Worm (Caenorhabditis elegans) whole organism, L3 larva: Measurements from ENCODE around the gene try-9.

Experiments used
- R02D3.7 ChIP-seq: fragments of 150-350 bp; optimal IDR thresholded peaks from 2 replicates; lab custom pipeline; 2014; ENCODE audit warnings: missing biosample characterization, missing genetic modification characterization
- ZK546.5 ChIP-seq: sonication (generic microtip); optimal IDR thresholded peaks from 2 replicates; lab custom pipeline; 2017; ENCODE audit warnings: missing biosample characterization, missing genetic modification characterization
- aly-2 ChIP-seq: fragments of 150-350 bp; optimal IDR thresholded peaks from 2 replicates; lab custom pipeline; 2014; ENCODE audit warnings: missing biosample characterization, missing genetic modification characterization
- ama-1 ChIP-seq: fragments of 150-350 bp; optimal IDR thresholded peaks from 2 replicates; lab custom pipeline; 2018
- ceh-16 ChIP-seq: sonication (generic microtip); optimal IDR thresholded peaks from 2 replicates; lab custom pipeline; 2017; ENCODE audit warnings: missing biosample characterization, missing genetic modification characterization
- daf-12 ChIP-seq: fragments of 150-350 bp; optimal IDR thresholded peaks from 2 replicates; lab custom pipeline; 2014; ENCODE audit warnings: missing biosample characterization, missing genetic modification reagents, missing genetic modification characterization
- egl-27 ChIP-seq: sonication (generic microtip); optimal IDR thresholded peaks from 4 replicates; lab custom pipeline; 2017; ENCODE audit warnings: missing biosample characterization, missing genetic modification reagents, missing genetic modification characterization
- elt-1 ChIP-seq: fragments of 150-350 bp; optimal IDR thresholded peaks from 2 replicates; lab custom pipeline; 2014; ENCODE audit warnings: missing biosample characterization, missing genetic modification characterization
- elt-2 ChIP-seq: sonication (generic microtip); optimal IDR thresholded peaks from 2 replicates; lab custom pipeline; 2016; ENCODE audit warnings: missing genetic modification reagents, mild to moderate bottlenecking, missing genetic modification characterization, missing compliant biosample characterization
- elt-3 ChIP-seq, 3 experiments: fragments of 150-350 bp in 1 of 3; sonication (generic microtip) in 2 of 3; optimal IDR thresholded peaks; 2 replicates in 2 of 3; 4 replicates in 1 of 3; lab custom pipeline; 2014 to 2017; ENCODE audit warnings: missing biosample characterization in 3 of 3, missing genetic modification characterization in 3 of 3
- eor-1 ChIP-seq, 2 experiments: fragments of 150-350 bp; optimal IDR thresholded peaks; 2 replicates each; lab custom pipeline; 2014 to 2018; ENCODE audit warnings: missing biosample characterization in 2 of 2, missing genetic modification characterization in 2 of 2
- fkh-10 ChIP-seq: sonication (generic microtip); optimal IDR thresholded peaks from 2 replicates; lab custom pipeline; 2017; ENCODE audit warnings: missing biosample characterization, missing genetic modification reagents, missing genetic modification characterization
- hmg-11 ChIP-seq: sonication (generic microtip); optimal IDR thresholded peaks from 2 replicates; lab custom pipeline; 2016; ENCODE audit warnings: missing genetic modification characterization, missing compliant biosample characterization
- lin-15B ChIP-seq: fragments of 150-350 bp; optimal IDR thresholded peaks from 2 replicates; lab custom pipeline; 2014; ENCODE audit warnings: missing biosample characterization, missing genetic modification characterization
- lin-39 ChIP-seq: fragments of 150-350 bp; optimal IDR thresholded peaks from 2 replicates; lab custom pipeline; 2018; ENCODE audit warnings: missing biosample characterization, missing genetic modification reagents, missing genetic modification characterization
- lsy-12 ChIP-seq: sonication (generic microtip); optimal IDR thresholded peaks from 2 replicates; lab custom pipeline; 2016; ENCODE audit warnings: mild to moderate bottlenecking, missing genetic modification characterization, missing compliant biosample characterization
- mdl-1 ChIP-seq: fragments of 150-350 bp; optimal IDR thresholded peaks from 2 replicates; lab custom pipeline; 2014; ENCODE audit warnings: missing biosample characterization, missing genetic modification characterization
- nfya-1 ChIP-seq: sonication (generic microtip); optimal IDR thresholded peaks from 2 replicates; lab custom pipeline; 2017; ENCODE audit warnings: missing genetic modification characterization, mild to moderate bottlenecking, missing compliant biosample characterization, antibody characterized with exemption, moderate library complexity; ENCODE audit not compliant: insufficient read depth
- nhr-11 ChIP-seq: fragments of 150-350 bp; optimal IDR thresholded peaks from 2 replicates; lab custom pipeline; 2014; ENCODE audit warnings: missing biosample characterization, missing genetic modification characterization
- nhr-12 ChIP-seq: fragments of 150-350 bp; optimal IDR thresholded peaks from 2 replicates; lab custom pipeline; 2014; ENCODE audit warnings: missing biosample characterization, missing genetic modification characterization
- nhr-23 ChIP-seq: fragments of 150-350 bp; optimal IDR thresholded peaks from 2 replicates; lab custom pipeline; 2014; ENCODE audit warnings: missing biosample characterization, missing genetic modification reagents, missing genetic modification characterization
- nhr-237 ChIP-seq: fragments of 150-350 bp; optimal IDR thresholded peaks from 2 replicates; lab custom pipeline; 2014; ENCODE audit warnings: missing biosample characterization, missing genetic modification characterization
- nhr-25 ChIP-seq: sonication (generic microtip); optimal IDR thresholded peaks from 2 replicates; lab custom pipeline; 2017; ENCODE audit warnings: missing biosample characterization, missing genetic modification characterization
- nhr-43 ChIP-seq: sonication (generic microtip); optimal IDR thresholded peaks from 2 replicates; lab custom pipeline; 2016; ENCODE audit warnings: mild to moderate bottlenecking, missing genetic modification characterization, missing compliant biosample characterization; ENCODE audit not compliant: poor library complexity, severe bottlenecking
- nhr-67 ChIP-seq: fragments of 150-350 bp; optimal IDR thresholded peaks from 2 replicates; lab custom pipeline; 2014; ENCODE audit warnings: missing biosample characterization, missing genetic modification characterization
- nhr-77 ChIP-seq: fragments of 150-350 bp; optimal IDR thresholded peaks from 2 replicates; lab custom pipeline; 2014; ENCODE audit warnings: missing biosample characterization, missing genetic modification characterization
- pha-4 ChIP-seq: fragments of 150-350 bp; optimal IDR thresholded peaks from 2 replicates; lab custom pipeline; 2014; ENCODE audit warnings: missing biosample characterization, missing genetic modification reagents, missing genetic modification characterization
- pqm-1 ChIP-seq: fragments of 150-350 bp; optimal IDR thresholded peaks from 2 replicates; lab custom pipeline; 2017; ENCODE audit warnings: missing biosample characterization, missing genetic modification characterization, inconsistent platforms
- skn-1 ChIP-seq: fragments of 150-350 bp; optimal IDR thresholded peaks from 2 replicates; lab custom pipeline; 2014; ENCODE audit warnings: missing biosample characterization, missing genetic modification characterization
- snpc-4 ChIP-seq: fragments of 150-350 bp; optimal IDR thresholded peaks from 2 replicates; lab custom pipeline; 2014; ENCODE audit warnings: missing biosample characterization, missing genetic modification characterization
- tbx-2 ChIP-seq: sonication (generic microtip); optimal IDR thresholded peaks from 2 replicates; lab custom pipeline; 2016; ENCODE audit warnings: mild to moderate bottlenecking, missing genetic modification characterization, missing compliant biosample characterization
- unc-39 ChIP-seq: sonication (generic microtip); optimal IDR thresholded peaks from 4 replicates; lab custom pipeline; 2017; ENCODE audit warnings: missing biosample characterization, missing genetic modification characterization
- unc-62 ChIP-seq: fragments of 150-350 bp; sonication (generic microtip); optimal IDR thresholded peaks from 4 replicates; lab custom pipeline; 2014; ENCODE audit warnings: missing biosample characterization, missing genetic modification reagents, missing genetic modification characterization
- zag-1 ChIP-seq: fragments of 150-350 bp; optimal IDR thresholded peaks from 2 replicates; lab custom pipeline; 2014; ENCODE audit warnings: missing biosample characterization, missing genetic modification characterization
- ztf-11 ChIP-seq: fragments of 150-350 bp; optimal IDR thresholded peaks from 2 replicates; lab custom pipeline; 2014; ENCODE audit warnings: missing biosample characterization, missing genetic modification characterization

try-9 gene

DNA sequence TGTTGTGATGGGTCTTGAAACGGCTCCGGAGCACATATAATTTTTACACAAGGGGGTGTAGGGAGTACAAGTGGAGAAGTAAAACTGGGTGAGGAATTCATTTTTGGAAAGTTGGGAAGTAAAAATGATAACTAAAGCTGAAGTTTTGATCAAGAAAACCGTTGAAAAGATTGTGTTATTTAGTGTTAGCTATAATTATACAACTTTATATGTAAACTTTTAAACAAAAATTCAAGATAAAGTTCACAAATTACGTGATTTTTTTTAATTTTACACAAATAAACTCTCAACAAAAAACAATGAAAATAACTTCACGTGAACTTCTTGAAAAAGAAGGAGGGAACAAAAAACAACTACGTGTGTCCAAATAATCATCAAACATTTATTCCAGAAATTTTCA lies 12.8 kb upstream of the try-9 start, which contains the start of the genes H20J04.7 and H20J04.1:
Gene H20J04.7, minus strand, starts transcription at position 101 of the 400 bp plus-strand sequence.
Gene H20J04.1, plus strand, starts transcription at position 397 of the 400 bp plus-strand sequence.
- TF ChIP-seq nfya-1 (no peak), nhr-237 (tag; lab: Kevin White, UChicago) (no peak), ama-1 (no peak), zag-1 (no peak), unc-62 (no peak), unc-39 (tag; lab: Kevin White, UChicago) (no peak), elt-2 (tag; lab: Kevin White, UChicago) (no peak), nhr-77 (tag; lab: Kevin White, UChicago) (no peak), skn-1 (tag; lab: Kevin White, UChicago) (no peak)

DNA sequence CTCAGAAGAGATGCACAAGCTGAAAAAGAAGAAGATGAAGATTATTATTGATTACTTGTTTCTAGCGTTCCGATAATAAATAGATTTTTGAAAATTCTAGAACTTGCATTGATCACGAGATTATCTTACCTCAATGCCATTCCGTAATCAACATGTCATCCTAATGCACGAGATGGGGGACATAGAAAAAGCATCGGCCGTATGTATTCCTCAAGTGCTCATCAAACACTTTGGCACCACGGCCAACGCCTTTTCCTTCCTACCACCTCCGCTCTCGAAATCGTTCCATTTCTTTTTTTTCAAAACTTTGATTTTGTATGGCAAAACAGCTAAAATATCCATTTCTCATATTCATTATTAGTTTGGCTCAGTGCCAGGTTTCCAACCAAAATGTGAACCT lies 9.3 kb upstream of the try-9 start, which contains the start of gene lat-2:
Gene lat-2, plus strand, starts transcription at position 301 of the 400 bp plus-strand sequence.
- no peak for TF ChIP-seq nhr-12
- no peak for TF ChIP-seq nhr-25 (tag; lab: Kevin White, UChicago)
- no peak for TF ChIP-seq aly-2 (tag; lab: Kevin White, UChicago)
- TF ChIP-seq lin-15B, result no peak
- no peak for TF ChIP-seq R02D3.7
- no peak for TF ChIP-seq elt-2 (tag; lab: Kevin White, UChicago)
- TF ChIP-seq tbx-2 (tag; lab: Kevin White, UChicago), result no peak
- TF ChIP-seq lsy-12 (tag; lab: Kevin White, UChicago), result no peak
- no peak for TF ChIP-seq ZK546.5 (tag; lab: Kevin White, UChicago)
- no peak for TF ChIP-seq nhr-67
- no peak for TF ChIP-seq pqm-1 (tag; lab: Kevin White, UChicago)
- TF ChIP-seq nhr-237 (tag; lab: Kevin White, UChicago), result no peak
- no peak for TF ChIP-seq eor-1 (tag; optimal IDR thresholded peaks at IDR 0.05; lab: Kevin White, UChicago)
- TF ChIP-seq snpc-4, result no peak

DNA sequence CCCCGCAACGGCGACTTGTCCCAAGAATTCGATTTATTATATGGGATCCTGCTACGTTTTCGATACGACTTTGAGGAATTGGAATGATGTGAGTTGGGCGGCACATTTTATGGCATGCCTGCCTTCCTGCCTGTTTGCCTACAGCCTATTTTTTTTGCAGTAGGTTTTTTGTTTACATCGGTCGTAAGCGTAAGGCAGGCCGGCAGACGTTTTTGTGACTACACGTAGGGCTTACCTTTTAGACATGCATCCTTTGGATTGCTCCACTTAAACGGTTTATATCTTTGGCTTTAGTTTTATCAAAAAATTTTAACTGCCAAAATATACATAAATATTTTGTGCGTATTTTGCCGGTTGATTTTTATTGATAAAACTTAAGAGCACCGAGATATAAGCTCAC lies 8.8 kb upstream of the try-9 start:
- TF ChIP-seq ZK546.5 (tag; lab: Kevin White, UChicago) (no peak), unc-39 (tag; lab: Kevin White, UChicago) (no peak), nhr-11 (tag; lab: Kevin White, UChicago) (no peak), egl-27 (tag; lab: Kevin White, UChicago) (no peak), fkh-10 (no peak), ceh-16 (tag; lab: Kevin White, UChicago) (no peak)

DNA sequence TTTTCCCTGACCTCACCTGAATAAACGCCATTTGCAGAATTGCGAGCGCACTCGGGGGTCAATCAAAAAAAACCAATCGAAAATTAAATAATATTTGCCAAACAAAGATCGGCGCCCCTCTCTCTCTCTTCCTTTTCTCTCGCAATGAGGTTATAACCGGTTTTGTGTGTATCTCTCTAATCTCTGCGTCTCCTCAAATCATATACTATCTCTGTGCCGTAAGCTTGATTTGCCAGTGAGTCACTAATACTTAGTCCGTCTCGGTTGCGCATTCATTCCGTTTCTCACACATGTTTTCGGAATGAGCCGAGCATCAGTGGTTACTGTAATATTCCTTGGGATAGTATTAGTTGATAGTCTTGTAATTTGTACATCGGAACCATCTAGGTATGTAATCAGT lies 5.9 kb upstream of the try-9 start:
- TF ChIP-seq egl-27 (tag; lab: Kevin White, UChicago) (no peak), lsy-12 (tag; lab: Kevin White, UChicago) (no peak), nhr-25 (tag; lab: Kevin White, UChicago) (peak; percentile 54), pha-4 (peak; percentile 41)

DNA sequence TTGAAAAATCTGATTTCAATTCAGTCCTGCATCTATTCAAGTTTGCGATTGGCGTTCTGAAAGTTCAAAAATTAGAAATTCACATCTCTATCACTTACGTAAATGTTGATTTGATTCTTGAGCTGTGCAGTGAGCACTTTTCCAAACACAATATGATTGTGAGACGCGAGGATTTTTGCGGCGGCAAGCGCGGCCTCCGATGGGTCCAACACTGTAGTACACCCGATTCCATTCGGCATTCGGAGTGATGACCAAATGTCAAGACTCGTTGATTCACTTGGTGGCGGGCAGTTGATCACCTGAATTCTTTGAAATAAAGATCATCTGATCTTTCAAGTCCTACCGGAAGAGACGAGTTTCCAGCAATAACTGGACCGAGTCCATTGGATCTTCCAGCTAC lies 1.7 kb downstream of the try-9 start:
- TF ChIP-seq aly-2 (tag; lab: Kevin White, UChicago) (no peak), nhr-12 (no peak), elt-2 (tag; lab: Kevin White, UChicago) (no peak), lin-39 (no peak), nhr-23 (tag; lab: Kevin White, UChicago) (no peak), nhr-43 (tag; lab: Kevin White, UChicago) (no peak), elt-3 (tag; optimal IDR thresholded peaks at IDR 0.05; lab: Kevin White, UChicago) (no peak), mdl-1 (tag; lab: Kevin White, UChicago) (no peak), ztf-11 (tag; lab: Kevin White, UChicago) (no peak), skn-1 (tag; lab: Kevin White, UChicago) (no peak), elt-1 (tag; lab: Kevin White, UChicago) (no peak), pqm-1 (tag; lab: Kevin White, UChicago) (no peak), nfya-1 (no peak), hmg-11 (tag; lab: Kevin White, UChicago) (no peak), daf-12 (tag; lab: Kevin White, UChicago) (no peak), unc-62 (no peak)
